Worm (Caenorhabditis elegans): ENCODE results near the gene F53G2.12.

- TF ChIP-seq fax-1 (tag; optimal IDR thresholded peaks at IDR 0.05) (no peak), pha-4 (tag; optimal IDR thresholded peaks at IDR 0.05) (no peak), elt-2 (tag; optimal IDR thresholded peaks at IDR 0.05) (no peak), K02D7.2 (tag; optimal IDR thresholded peaks at IDR 0.05) (no peak), ceh-24 (tag; optimal IDR thresholded peaks at IDR 0.05) (no peak), ceh-9 (tag; optimal IDR thresholded peaks at IDR 0.05) (no peak), tbx-2 (tag; optimal IDR thresholded peaks at IDR 0.05) (no peak), fkh-10 (GFP tag; optimal IDR thresholded peaks at IDR 0.05) (no peak), ceh-2 (tag; optimal IDR thresholded peaks at IDR 0.05) (no peak), ceh-34 (tag; optimal IDR thresholded peaks at IDR 0.05) (no peak)
Observed at ce11 chrII:2446727-2447126, 32.2 kb downstream of the F53G2.12 start.

Data from whole organism, late embryonic.